Worm (Caenorhabditis elegans): Measurements from ENCODE around the gene B0454.6.

Gene B0454.6

DNA sequence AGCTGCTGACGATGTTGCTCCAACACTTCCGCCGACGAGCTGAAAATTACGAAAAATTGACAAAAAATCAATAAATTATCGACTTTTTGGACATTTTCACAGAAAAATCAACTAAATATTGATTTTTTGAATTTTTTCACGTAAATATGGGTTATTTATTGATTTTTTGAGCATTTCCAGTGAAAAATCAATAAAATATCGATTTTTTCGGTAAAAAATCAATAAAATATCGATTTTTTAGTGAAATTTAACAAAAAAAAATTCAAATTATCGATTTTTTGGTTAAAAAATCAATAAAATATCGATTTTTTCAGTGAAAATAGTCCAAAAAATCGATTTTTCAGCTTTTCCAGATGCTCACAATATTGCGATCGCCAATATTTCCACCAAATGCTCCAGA, 37.6 kb downstream of the B0454.6 start:
- TF ChIP-seq sma-3 (GFP tag; optimal IDR thresholded peaks at IDR 0.05) = no peak
- TF ChIP-seq ztf-11 (tag; optimal IDR thresholded peaks at IDR 0.05) = no peak
- no peak for TF ChIP-seq elt-1 (tag; optimal IDR thresholded peaks at IDR 0.05)
- TF ChIP-seq gmeb-1 (tag; optimal IDR thresholded peaks at IDR 0.05) = no peak
- TF ChIP-seq blmp-1 (tag; optimal IDR thresholded peaks at IDR 0.05; ENCODE audit: insufficient read depth) = no peak
- no peak for TF ChIP-seq nhr-21 (tag; optimal IDR thresholded peaks at IDR 0.05)
- no peak for TF ChIP-seq alr-1 (tag; optimal IDR thresholded peaks at IDR 0.05)
- no peak for TF ChIP-seq ama-1 (optimal IDR thresholded peaks at IDR 0.05)
- TF ChIP-seq sem-4 (tag; optimal IDR thresholded peaks at IDR 0.05) = no peak
- TF ChIP-seq skn-1 (tag; optimal IDR thresholded peaks at IDR 0.05) = no peak
- TF ChIP-seq nhr-237 (tag; optimal IDR thresholded peaks at IDR 0.05) = no peak
- TF ChIP-seq ztf-1 (GFP tag; conservative IDR thresholded peaks at IDR 0.05) = no peak

DNA sequence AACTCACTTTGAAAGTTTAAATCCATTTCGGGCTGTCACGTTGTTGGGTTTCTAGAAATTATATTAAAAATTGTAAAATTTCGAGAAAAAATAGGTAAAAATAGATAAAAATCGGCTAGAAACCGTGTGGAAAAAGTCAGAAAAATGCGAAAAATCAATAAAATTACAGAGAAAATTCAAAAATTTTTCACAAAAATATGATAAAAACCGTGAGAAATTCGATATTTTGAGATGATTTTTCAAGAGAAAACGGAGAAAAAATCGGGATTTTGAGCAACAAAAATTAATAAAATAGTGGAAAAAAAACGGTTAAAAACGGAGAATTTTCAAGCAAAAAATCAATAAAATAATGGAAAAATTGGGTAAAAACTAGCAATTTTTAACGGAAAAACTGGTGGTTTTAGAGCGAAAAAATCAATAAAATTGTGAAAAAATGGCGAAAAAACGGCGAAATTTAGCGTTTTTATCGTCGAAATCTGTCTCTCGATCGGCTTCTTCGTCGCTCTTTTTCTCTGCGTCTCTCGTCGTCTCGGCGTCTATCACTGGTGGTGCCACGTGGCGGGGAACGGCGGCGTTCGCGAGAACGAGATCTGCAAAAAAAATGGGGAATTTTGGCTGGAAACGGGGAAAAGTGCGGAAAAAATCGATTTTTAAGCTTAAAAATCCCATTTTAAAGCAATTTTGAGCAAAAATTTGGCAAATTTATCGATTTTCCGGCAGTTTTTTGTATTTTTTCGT, 38.6 kb downstream of the B0454.6 start, which contains the start of gene Y25C1A.7:
Gene Y25C1A.7 (minus strand): TSS at position 51 of the 738 bp plus-strand sequence.
- TF ChIP-seq gmeb-1 (tag; optimal IDR thresholded peaks at IDR 0.05) (no peak), crh-2 (tag; optimal IDR thresholded peaks at IDR 0.05) (peak; percentile 60), ceh-82 (tag; optimal IDR thresholded peaks at IDR 0.05) (no peak)

DNA sequence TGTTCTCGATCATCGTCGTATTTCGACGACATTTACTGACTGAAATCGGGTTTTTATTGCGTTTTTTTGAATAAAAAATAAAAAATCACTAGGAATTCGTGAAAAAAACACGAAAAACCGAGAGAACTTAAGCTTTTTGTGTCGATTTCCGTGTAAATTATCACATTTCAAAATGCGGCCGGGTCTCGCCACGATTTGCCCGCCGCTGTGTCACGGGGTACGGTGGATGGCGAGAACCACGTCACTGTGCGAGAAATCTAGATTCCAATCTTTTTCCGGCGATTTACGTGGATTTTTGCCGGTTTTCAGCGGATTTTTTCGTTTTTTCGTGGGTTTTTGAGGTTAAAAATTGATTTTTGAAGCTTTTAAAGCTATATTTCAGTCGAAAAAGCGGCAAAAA, 44.3 kb downstream of the B0454.6 start, which contains the start of gene Y25C1A.8:
Gene Y25C1A.8 (minus strand): TSS at position 45 of the 400 bp plus-strand sequence.
- TF ChIP-seq fos-1 (tag; optimal IDR thresholded peaks at IDR 0.05) (peak; percentile 82), ztf-4 (tag; optimal IDR thresholded peaks at IDR 0.05) (peak; percentile 73), sma-9 (GFP tag; optimal IDR thresholded peaks at IDR 0.05) (no peak), sma-9 (tag; optimal IDR thresholded peaks at IDR 0.05) (no peak), nhr-77 (tag; optimal IDR thresholded peaks at IDR 0.05) (no peak), unc-39 (tag; optimal IDR thresholded peaks at IDR 0.05) (no peak), lin-13 (GFP tag; optimal IDR thresholded peaks at IDR 0.05) (peak; percentile 88), nhr-10 (tag; optimal IDR thresholded peaks at IDR 0.05) (peak; percentile 48), ZK546.5 (tag; optimal IDR thresholded peaks at IDR 0.05) (peak; percentile 56), ceh-16 (tag; optimal IDR thresholded peaks at IDR 0.05) (peak; percentile 50), ceh-82 (tag; optimal IDR thresholded peaks at IDR 0.05) (peak; percentile 59), sma-3 (GFP tag; optimal IDR thresholded peaks at IDR 0.05) (peak; percentile 90), ama-1 (optimal IDR thresholded peaks at IDR 0.05) (peak; percentile 59), peb-1 (tag; optimal IDR thresholded peaks at IDR 0.05) (no peak), blmp-1 (tag; optimal IDR thresholded peaks at IDR 0.05; ENCODE audit: insufficient read depth) (no peak), lin-39 (tag; optimal IDR thresholded peaks at IDR 0.05) (no peak), nhr-21 (tag; optimal IDR thresholded peaks at IDR 0.05) (peak; percentile 83), nhr-11 (tag; optimal IDR thresholded peaks at IDR 0.05) (no peak), C34F6.9 (tag; optimal IDR thresholded peaks at IDR 0.05) (peak; percentile 85), zag-1 (tag; optimal IDR thresholded peaks at IDR 0.05) (peak; percentile 41), gmeb-1 (tag; optimal IDR thresholded peaks at IDR 0.05) (peak; percentile 90), unc-62 (GFP tag; optimal IDR thresholded peaks at IDR 0.05) (peak; percentile 41), egl-27 (tag; optimal IDR thresholded peaks at IDR 0.05) (peak; percentile 80), mdl-1 (tag; optimal IDR thresholded peaks at IDR 0.05) (peak in 1 of 2 experiments; percentile 76), alr-1 (tag; optimal IDR thresholded peaks at IDR 0.05) (no peak), lin-11 (tag; optimal IDR thresholded peaks at IDR 0.05) (peak; percentile 80), nhr-23 (tag; optimal IDR thresholded peaks at IDR 0.05) (no peak), aly-2 (tag; optimal IDR thresholded peaks at IDR 0.05) (no peak), nhr-12 (tag; optimal IDR thresholded peaks at IDR 0.05) (no peak), Y55F3AM.14 (GFP tag; optimal IDR thresholded peaks at IDR 0.05) (peak; percentile 58), dmd-4 (tag; optimal IDR thresholded peaks at IDR 0.05) (peak; percentile 49), mbf-1 (tag; optimal IDR thresholded peaks at IDR 0.05) (no peak), nhr-237 (tag; optimal IDR thresholded peaks at IDR 0.05) (peak; percentile 18), crh-2 (tag; optimal IDR thresholded peaks at IDR 0.05) (peak; percentile 100), unc-55 (GFP tag; optimal IDR thresholded peaks at IDR 0.05) (peak; percentile 97), snpc-4 (tag; optimal IDR thresholded peaks at IDR 0.05) (peak; percentile 58), nhr-6 (tag; optimal IDR thresholded peaks at IDR 0.05) (peak; percentile 71), skn-1 (tag; optimal IDR thresholded peaks at IDR 0.05) (no peak), nhr-25 (tag; optimal IDR thresholded peaks at IDR 0.05) (peak; percentile 90), nhr-129 (tag; optimal IDR thresholded peaks at IDR 0.05) (peak; percentile 72), F13H6.1 (tag; optimal IDR thresholded peaks at IDR 0.05) (peak; percentile 90), ztf-11 (tag; optimal IDR thresholded peaks at IDR 0.05) (no peak), elt-3 (tag; optimal IDR thresholded peaks at IDR 0.05) (no peak), ztf-1 (GFP tag; conservative IDR thresholded peaks at IDR 0.05) (no peak), mab-5 (tag; optimal IDR thresholded peaks at IDR 0.05) (peak; percentile 93), lsy-2 (tag; optimal IDR thresholded peaks at IDR 0.05) (peak; percentile 100)
